Fruit fly (Drosophila melanogaster) Kc167 (cell line): ENCODE measurements around the gene CG6527.

Experiments used
- Myc ChIP-seq: fragments of >200 bp; optimal IDR thresholded peaks from 2 replicates; lab custom pipeline; 2017; ENCODE audit warnings: missing external identifiers
- Sin3A ChIP-seq: fragments of >200 bp; optimal IDR thresholded peaks from 2 replicates; lab custom pipeline; 2018; ENCODE audit warnings: missing external identifiers
- h ChIP-seq: fragments of >200 bp; optimal IDR thresholded peaks from 3 replicates; lab custom pipeline; 2018; ENCODE audit warnings: missing external identifiers
- insv ChIP-seq: fragments of >200 bp; optimal IDR thresholded peaks from 3 replicates; lab custom pipeline; 2018; ENCODE audit warnings: missing external identifiers
- psq ChIP-seq: fragments of >200 bp; optimal IDR thresholded peaks from 2 replicates; lab custom pipeline; 2017; ENCODE audit warnings: missing external identifiers
- ttk ChIP-seq: sonication (Bioruptor generic); optimal IDR thresholded peaks from 2 replicates; lab custom pipeline; 2017; ENCODE audit warnings: missing external identifiers

CG6527 gene

DNA sequence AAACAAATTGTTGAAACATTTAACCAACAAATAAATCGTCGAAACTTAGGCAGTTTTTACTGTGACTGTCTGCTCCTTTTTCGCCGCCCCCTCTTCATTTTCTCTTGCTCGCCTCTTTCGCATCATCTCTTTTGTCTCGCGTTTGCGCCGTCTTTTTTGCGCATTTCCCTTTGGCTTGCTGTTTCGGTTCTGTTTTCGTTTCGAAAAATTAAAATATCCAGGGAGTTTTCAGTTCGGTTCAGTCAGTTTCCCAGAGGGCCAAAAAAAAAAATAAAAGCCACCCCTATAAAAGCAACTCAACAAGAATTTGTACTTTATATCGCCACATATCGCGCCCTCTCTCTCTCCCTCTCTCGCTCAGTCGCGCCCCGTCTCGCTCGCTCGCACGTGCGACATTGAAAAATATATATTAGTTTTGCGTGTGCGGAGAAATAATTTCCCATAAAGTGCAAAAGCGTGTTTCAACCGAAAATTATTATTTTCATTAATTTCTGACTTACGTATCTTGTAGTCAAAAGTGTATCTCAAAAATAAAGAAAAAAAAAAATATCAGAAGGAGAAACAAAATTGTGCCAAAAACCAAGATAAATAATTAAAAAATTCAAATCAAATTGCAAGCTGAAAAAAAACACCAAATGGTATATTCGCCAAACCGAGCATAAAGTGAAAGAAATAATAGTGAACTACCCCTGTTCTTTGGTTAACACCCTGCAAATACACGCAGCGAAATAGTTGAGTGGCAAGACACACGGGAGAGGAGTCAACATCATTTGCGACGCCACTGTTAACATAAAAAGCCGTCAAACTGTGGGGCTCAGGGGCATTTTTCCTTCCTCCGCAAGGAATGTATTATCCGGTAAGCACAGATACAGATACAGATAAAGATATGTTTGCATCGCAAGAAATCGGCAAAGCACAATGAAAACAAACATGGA lies 41.2 kb downstream of the CG6527 start:
- TF ChIP-seq Myc (no peak), h (no peak), Sin3A (lab: Kevin White, UChicago) (no peak), insv (lab: Kevin White, UChicago) (no peak), psq (lab: Kevin White, UChicago) (no peak), ttk (no peak)

DNA sequence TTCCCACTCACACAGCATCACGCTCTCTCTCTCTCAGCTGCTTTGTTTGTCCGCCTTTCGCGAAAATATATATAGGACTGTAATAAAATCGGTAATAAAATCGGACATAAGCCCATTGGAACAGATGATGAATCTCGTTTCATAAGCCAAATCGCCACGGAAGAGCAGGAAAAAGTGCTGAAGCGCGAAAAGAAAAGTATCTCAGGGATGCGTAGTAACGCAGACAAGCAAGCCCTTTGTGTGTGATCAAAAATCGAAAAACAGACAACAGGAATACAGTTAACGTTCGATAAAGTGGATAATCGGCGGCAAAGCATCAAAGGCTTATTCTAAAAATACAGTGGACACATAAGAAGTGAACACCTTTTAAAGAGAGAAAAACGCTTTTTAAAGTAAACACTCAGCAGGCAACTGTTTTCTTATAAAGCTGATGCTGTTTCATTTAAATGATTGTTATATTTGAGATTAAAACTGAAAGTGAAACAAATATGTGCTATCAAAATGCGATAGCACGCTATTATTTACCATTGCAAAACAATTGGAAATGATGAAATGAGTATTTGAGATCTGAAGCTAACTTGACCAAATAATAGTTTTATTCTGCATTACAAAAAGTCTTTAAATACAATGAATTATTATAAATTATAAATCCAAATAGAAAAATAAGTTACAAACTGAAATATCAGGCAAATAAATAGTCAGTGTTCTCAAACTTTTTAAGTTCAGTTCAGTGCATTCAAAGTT lies 42.0 kb downstream of the CG6527 start:
- TF ChIP-seq Myc (no peak), ttk (no peak), psq (lab: Kevin White, UChicago) (no peak), insv (lab: Kevin White, UChicago) (no peak), Sin3A (lab: Kevin White, UChicago) (no peak), h (no peak)

DNA sequence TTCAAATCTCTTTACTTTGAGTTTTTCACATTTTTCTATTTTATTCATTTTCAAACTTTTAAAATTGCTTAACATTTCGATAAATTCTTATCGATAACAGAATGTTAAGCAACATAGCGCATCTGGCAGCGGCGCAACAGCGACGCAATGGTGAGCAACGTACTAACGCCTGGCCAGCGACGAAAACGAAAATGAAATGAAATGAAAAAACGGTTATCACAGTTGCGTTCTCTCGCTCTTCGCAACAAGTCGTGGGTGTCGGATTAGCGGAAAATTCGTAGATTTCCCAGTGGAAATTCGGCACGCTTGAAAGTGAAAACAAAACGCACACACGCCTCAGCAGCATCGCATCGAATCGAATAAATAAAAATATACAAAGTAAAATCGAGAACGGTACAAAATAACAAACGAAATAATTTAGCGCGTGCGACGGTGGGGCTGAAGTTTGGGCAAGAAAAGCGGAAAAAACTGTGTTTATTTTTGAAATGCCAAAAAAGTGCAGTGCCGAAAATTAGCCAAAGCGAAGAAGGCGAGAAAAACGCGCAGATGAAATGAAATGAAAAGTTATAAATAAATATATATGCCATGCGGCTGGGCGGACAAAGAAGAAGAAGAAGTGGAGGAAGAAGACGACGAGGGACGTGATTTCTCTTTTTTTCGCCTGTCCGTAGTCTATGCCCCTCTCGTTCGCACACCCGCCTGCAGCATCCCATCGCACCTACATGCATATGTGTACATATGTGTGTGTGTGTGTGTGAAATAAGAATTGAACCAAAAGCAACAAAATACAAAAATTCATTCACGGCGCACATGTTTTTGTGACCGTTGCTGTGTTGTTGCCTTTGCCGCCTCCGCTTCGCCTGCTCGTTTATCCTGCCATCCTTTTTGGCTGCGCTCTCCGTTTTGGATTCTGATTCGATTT lies 42.8 kb downstream of the CG6527 start:
- peak; percentile 78 for TF ChIP-seq psq (lab: Kevin White, UChicago)
- no peak for TF ChIP-seq Sin3A (lab: Kevin White, UChicago)

dm6 chr3L:10514829-10515228 lies 44.1 kb downstream of the CG6527 start:
- TF ChIP-seq h = no peak

dm6 chr3L:10513412-10513811 lies 45.5 kb downstream of the CG6527 start:
- no peak for TF ChIP-seq ttk
- no peak for TF ChIP-seq Sin3A (lab: Kevin White, UChicago)
- TF ChIP-seq insv (lab: Kevin White, UChicago) = no peak
- no peak for TF ChIP-seq h
- TF ChIP-seq psq (lab: Kevin White, UChicago) = no peak
- no peak for TF ChIP-seq Myc

DNA sequence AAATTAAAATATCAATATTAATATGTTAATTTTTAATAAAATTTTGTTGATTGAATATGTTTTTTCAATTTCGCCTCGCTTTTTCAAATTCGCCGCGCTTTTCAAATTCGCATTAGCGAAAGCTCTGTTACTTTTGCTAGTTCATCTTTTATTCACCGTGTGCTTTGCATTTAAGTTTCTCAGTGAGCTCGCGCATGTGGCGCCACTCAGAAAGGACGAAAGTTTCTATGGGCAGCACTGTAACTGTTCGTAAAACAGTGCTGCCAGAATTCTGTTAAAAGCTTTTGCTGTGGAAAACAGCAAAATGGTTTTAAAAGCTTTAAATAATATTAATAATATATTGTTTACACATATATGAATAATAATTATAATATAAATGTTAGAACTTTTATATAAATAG lies 50.9 kb downstream of the CG6527 start:
- TF ChIP-seq Sin3A (lab: Kevin White, UChicago) = no peak
- no peak for TF ChIP-seq psq (lab: Kevin White, UChicago)
- TF ChIP-seq ttk = no peak
- no peak for TF ChIP-seq insv (lab: Kevin White, UChicago)
